Worm (Caenorhabditis elegans) whole organism, L2 larva: ENCODE data around the gene lgc-47.
A peak's percentile ranks its signal among the peaks of the same experiment; 100 is the strongest.

Experiments used
- C34F6.9 ChIP-seq: fragments of 150-350 bp; optimal IDR thresholded peaks from 2 replicates; lab custom pipeline; 2014; ENCODE audit warnings: missing biosample characterization, missing genetic modification characterization
- F13H6.1 ChIP-seq: sonication (generic microtip); optimal IDR thresholded peaks from 2 replicates; lab custom pipeline; 2016; ENCODE audit warnings: missing genetic modification characterization, missing compliant biosample characterization
- ZK546.5 ChIP-seq: sonication (generic microtip); optimal IDR thresholded peaks from 2 replicates; lab custom pipeline; 2017; ENCODE audit warnings: missing biosample characterization, missing genetic modification characterization
- alr-1 ChIP-seq: fragments of 150-350 bp; optimal IDR thresholded peaks from 2 replicates; lab custom pipeline; 2014; ENCODE audit warnings: missing biosample characterization, missing genetic modification characterization
- ama-1 ChIP-seq: fragments of 150-350 bp; optimal IDR thresholded peaks from 2 replicates; lab custom pipeline; 2018; ENCODE audit warnings: inconsistent platforms
- blmp-1 ChIP-seq: sonication (generic microtip); optimal IDR thresholded peaks from 2 replicates; lab custom pipeline; 2017; ENCODE audit warnings: missing genetic modification characterization, mild to moderate bottlenecking, missing compliant biosample characterization, antibody characterized with exemption, moderate library complexity; ENCODE audit not compliant: insufficient read depth
- ceh-16 ChIP-seq: fragments of 150-350 bp; optimal IDR thresholded peaks from 2 replicates; lab custom pipeline; 2014; ENCODE audit warnings: missing biosample characterization, missing genetic modification characterization
- crh-2 ChIP-seq: sonication (generic microtip); optimal IDR thresholded peaks from 2 replicates; lab custom pipeline; 2017; ENCODE audit warnings: missing biosample characterization, missing genetic modification characterization
- egl-27 ChIP-seq: sonication (generic microtip); optimal IDR thresholded peaks from 3 replicates; lab custom pipeline; 2017; ENCODE audit warnings: missing biosample characterization, missing genetic modification reagents, missing genetic modification characterization
- elt-3 ChIP-seq: sonication (generic microtip); optimal IDR thresholded peaks from 2 replicates; lab custom pipeline; 2017; ENCODE audit warnings: missing biosample characterization, missing genetic modification characterization
- fos-1 ChIP-seq: fragments of 150-350 bp; optimal IDR thresholded peaks from 2 replicates; lab custom pipeline; 2014; ENCODE audit warnings: missing biosample characterization, missing genetic modification characterization
- lin-13 ChIP-seq: fragments of 150-350 bp; optimal IDR thresholded peaks from 2 replicates; lab custom pipeline; 2014; ENCODE audit warnings: missing biosample characterization, missing genetic modification reagents, missing genetic modification characterization
- lin-39 ChIP-seq: fragments of 150-350 bp; optimal IDR thresholded peaks from 2 replicates; lab custom pipeline; 2014; ENCODE audit warnings: missing biosample characterization, missing genetic modification reagents, missing genetic modification characterization
- lsy-2 ChIP-seq, 2 experiments: fragments of 150-350 bp in 1 of 2; sonication (generic microtip) in 1 of 2; optimal IDR thresholded peaks; 2 replicates each; lab custom pipeline; 2014 to 2017; ENCODE audit warnings: missing biosample characterization in 2 of 2, missing genetic modification characterization in 2 of 2
- mbf-1 ChIP-seq: sonication (generic microtip); optimal IDR thresholded peaks from 2 replicates; lab custom pipeline; 2017; ENCODE audit warnings: missing biosample characterization, missing genetic modification characterization
- mdl-1 ChIP-seq, 2 experiments: fragments of 150-350 bp in 1 of 2; sonication (generic microtip) in 1 of 2; optimal IDR thresholded peaks; 2 replicates each; lab custom pipeline; 2017; ENCODE audit warnings: missing biosample characterization in 2 of 2, missing genetic modification characterization in 2 of 2
- nhr-11 ChIP-seq: fragments of 150-350 bp; optimal IDR thresholded peaks from 2 replicates; lab custom pipeline; 2014; ENCODE audit warnings: missing biosample characterization, missing genetic modification characterization
- nhr-12 ChIP-seq: fragments of 150-350 bp; optimal IDR thresholded peaks from 2 replicates; lab custom pipeline; 2014; ENCODE audit warnings: missing biosample characterization, missing genetic modification characterization
- nhr-21 ChIP-seq: fragments of 150-350 bp; optimal IDR thresholded peaks from 2 replicates; lab custom pipeline; 2014; ENCODE audit warnings: missing biosample characterization, missing genetic modification characterization
- nhr-23 ChIP-seq: fragments of 150-350 bp; optimal IDR thresholded peaks from 2 replicates; lab custom pipeline; 2014; ENCODE audit warnings: missing biosample characterization, missing genetic modification reagents, missing genetic modification characterization
- nhr-237 ChIP-seq: fragments of 150-350 bp; optimal IDR thresholded peaks from 2 replicates; lab custom pipeline; 2014; ENCODE audit warnings: missing biosample characterization, missing genetic modification characterization
- peb-1 ChIP-seq: fragments of 150-350 bp; optimal IDR thresholded peaks from 2 replicates; lab custom pipeline; 2014; ENCODE audit warnings: missing biosample characterization, missing genetic modification characterization
- sem-4 ChIP-seq: fragments of 150-350 bp; optimal IDR thresholded peaks from 2 replicates; lab custom pipeline; 2014; ENCODE audit warnings: missing biosample characterization, missing genetic modification reagents, missing genetic modification characterization
- skn-1 ChIP-seq: sonication (generic microtip); optimal IDR thresholded peaks from 2 replicates; lab custom pipeline; 2017; ENCODE audit warnings: missing biosample characterization, missing genetic modification characterization
- sma-3 ChIP-seq: sonication (generic microtip); optimal IDR thresholded peaks from 2 replicates; lab custom pipeline; 2016; ENCODE audit warnings: missing genetic modification reagents, missing genetic modification characterization, missing compliant biosample characterization
- sma-9 ChIP-seq, 2 experiments: fragments of 150-350 bp in 1 of 2; sonication (generic microtip) in 1 of 2; optimal IDR thresholded peaks; 2 replicates each; lab custom pipeline; 2014 to 2016; ENCODE audit warnings: missing genetic modification characterization in 2 of 2, mild to moderate bottlenecking in 1 of 2, missing biosample characterization in 1 of 2, missing compliant biosample characterization in 1 of 2, missing genetic modification reagents in 1 of 2, moderate library complexity in 1 of 2
- snpc-4 ChIP-seq: fragments of 150-350 bp; optimal IDR thresholded peaks from 2 replicates; lab custom pipeline; 2014; ENCODE audit warnings: missing biosample characterization, missing genetic modification characterization
- unc-39 ChIP-seq: fragments of 150-350 bp; optimal IDR thresholded peaks from 2 replicates; lab custom pipeline; 2014; ENCODE audit warnings: missing biosample characterization, missing genetic modification characterization
- unc-55 ChIP-seq: fragments of 150-350 bp; sonication (generic microtip); optimal IDR thresholded peaks from 3 replicates; lab custom pipeline; 2014; ENCODE audit warnings: missing biosample characterization, missing genetic modification reagents, missing genetic modification characterization
- unc-62 ChIP-seq: fragments of 150-350 bp; optimal IDR thresholded peaks from 2 replicates; lab custom pipeline; 2014; ENCODE audit warnings: missing biosample characterization, missing genetic modification reagents, missing genetic modification characterization
- ztf-1 ChIP-seq: fragments of 200-800 bp; sonication (Bioruptor generic); conservative IDR thresholded peaks from 2 replicates; pipeline ENCODE4 v1.3.6; 2022; ENCODE audit warnings: missing genetic modification characterization, missing compliant biosample characterization
- ztf-4 ChIP-seq: fragments of 150-350 bp; optimal IDR thresholded peaks from 2 replicates; lab custom pipeline; 2014; ENCODE audit warnings: missing biosample characterization, missing genetic modification characterization

Gene lgc-47

DNA sequence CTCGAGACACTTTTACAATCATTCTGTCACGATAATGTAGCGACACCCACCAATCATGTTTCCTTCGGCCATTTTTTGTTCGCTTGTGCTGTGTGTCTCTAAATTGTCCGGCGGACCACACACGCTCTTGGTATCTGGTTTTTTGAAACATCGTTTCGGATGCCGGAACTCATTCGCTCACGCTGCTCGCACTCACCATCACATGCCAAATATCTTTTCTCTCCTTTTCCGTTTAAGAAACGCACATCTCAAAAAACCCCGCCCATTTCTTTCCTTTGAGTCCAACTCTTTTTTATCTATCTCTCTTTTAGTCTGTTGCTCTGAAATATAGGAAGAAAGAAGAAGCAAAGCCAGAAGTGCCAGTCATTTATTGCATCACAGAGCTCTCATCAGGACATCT, 8.9 kb downstream of the lgc-47 start, which contains the start of gene F36G3.3:
Gene F36G3.3 (plus strand): TSS at position 306 of the 400 bp plus-strand sequence.
- TF ChIP-seq unc-39 (tag; lab: Kevin White, UChicago), result no peak
- TF ChIP-seq peb-1 (tag; lab: Kevin White, UChicago), result no peak
- peak; percentile 11 for TF ChIP-seq C34F6.9
- TF ChIP-seq nhr-21 (tag; lab: Kevin White, UChicago), result no peak
- TF ChIP-seq sma-3 (GFP tag; lab: Kevin White, UChicago), result no peak
- TF ChIP-seq snpc-4 (tag; lab: Kevin White, UChicago), result no peak
- TF ChIP-seq skn-1 (tag; lab: Kevin White, UChicago), result no peak
- TF ChIP-seq sma-9 (GFP tag; optimal IDR thresholded peaks at IDR 0.05; lab: Kevin White, UChicago), result no peak
- TF ChIP-seq sma-9 (tag; optimal IDR thresholded peaks at IDR 0.05; lab: Kevin White, UChicago), result no peak
- TF ChIP-seq blmp-1 (tag; lab: Kevin White, UChicago), result no peak
- TF ChIP-seq crh-2 (tag; lab: Kevin White, UChicago), result no peak
- no peak for TF ChIP-seq ceh-16
- no peak for TF ChIP-seq alr-1 (tag; lab: Kevin White, UChicago)
- TF ChIP-seq nhr-23 (tag; lab: Kevin White, UChicago), result no peak
- TF ChIP-seq ztf-4, result no peak
- peak; percentile 31 for TF ChIP-seq unc-55 (GFP tag; lab: Kevin White, UChicago)
- no peak for TF ChIP-seq lin-39
- no peak for TF ChIP-seq nhr-237 (tag; lab: Kevin White, UChicago)

DNA sequence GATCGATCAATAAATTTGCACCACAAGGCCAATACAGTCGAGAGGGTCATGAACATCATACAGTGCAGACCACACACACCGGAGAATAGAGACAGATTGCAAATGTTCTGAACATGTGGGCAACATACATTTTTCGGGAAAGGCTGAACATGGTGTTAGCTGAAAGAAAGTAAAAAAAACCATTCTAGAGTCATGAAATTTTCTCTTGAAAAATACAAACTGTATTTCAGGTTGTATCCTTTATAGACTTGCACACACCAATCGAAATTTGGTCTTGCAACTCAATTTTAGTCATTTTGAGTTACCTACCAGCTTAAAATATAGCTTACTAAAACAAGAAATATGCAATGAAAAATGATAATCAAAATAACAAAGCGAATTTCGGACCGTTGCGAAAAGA, 11.4 kb downstream of the lgc-47 start:
- no peak for TF ChIP-seq mdl-1 (tag; optimal IDR thresholded peaks at IDR 0.05; lab: Kevin White, UChicago)
- no peak for TF ChIP-seq lin-39
- no peak for TF ChIP-seq lin-13
- TF ChIP-seq sem-4, result no peak
- TF ChIP-seq, all 48 proteins: peak for 0

DNA sequence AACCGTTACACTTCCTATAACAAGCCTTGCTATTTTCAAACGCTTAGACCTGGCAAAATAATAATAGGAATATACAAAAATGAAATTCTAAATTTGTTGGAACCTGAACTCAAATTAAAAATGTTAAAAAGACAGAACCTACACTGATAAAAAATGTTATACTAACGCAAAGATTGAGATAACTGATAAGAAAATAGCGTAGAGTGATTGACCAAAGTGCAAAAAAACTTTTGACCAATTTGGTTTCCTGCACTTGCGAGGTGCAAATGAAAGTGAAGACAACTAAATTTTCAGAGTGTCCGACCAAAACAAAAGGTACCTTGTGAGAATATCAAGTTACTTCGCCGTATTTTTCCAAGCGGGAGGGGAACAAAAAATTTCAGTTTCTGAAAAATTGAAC, 11.9 kb downstream of the lgc-47 start:
- TF ChIP-seq fos-1 (tag; lab: Kevin White, UChicago), result peak; percentile 30
- TF ChIP-seq unc-55 (GFP tag; lab: Kevin White, UChicago), result no peak
- TF ChIP-seq mbf-1 (tag; lab: Kevin White, UChicago), result no peak
- no peak for TF ChIP-seq sma-3 (GFP tag; lab: Kevin White, UChicago)
- TF ChIP-seq F13H6.1 (tag; lab: Kevin White, UChicago), result no peak
- TF ChIP-seq ZK546.5, result no peak

DNA sequence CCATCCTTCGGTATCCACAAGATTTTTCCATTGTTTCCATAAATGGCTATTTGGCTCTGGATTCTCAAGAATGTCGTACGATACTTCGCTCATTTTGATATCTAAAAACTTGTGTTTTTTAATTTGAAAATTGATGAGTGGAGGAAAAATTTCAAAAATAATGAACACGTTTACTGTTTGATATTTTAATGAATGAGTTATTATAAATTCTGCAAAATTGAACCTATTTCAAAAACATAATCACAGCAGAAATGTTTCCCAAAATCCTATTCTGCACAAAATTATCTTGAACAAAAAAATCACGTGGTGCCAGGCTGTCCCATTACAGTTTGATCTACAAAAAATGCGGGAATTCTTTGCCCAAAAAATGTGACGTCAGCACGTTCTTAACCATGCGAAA, 13.3 kb downstream of the lgc-47 start, which contains the start of gene F36G3.2:
Gene F36G3.2 (minus strand): TSS at position 101 of the 400 bp plus-strand sequence.
- TF ChIP-seq egl-27 (tag; lab: Kevin White, UChicago) (no peak), unc-62 (no peak), elt-3 (no peak), nhr-23 (tag; lab: Kevin White, UChicago) (no peak), mdl-1 (tag; optimal IDR thresholded peaks at IDR 0.05; lab: Kevin White, UChicago) (no peak), sma-3 (GFP tag; lab: Kevin White, UChicago) (no peak), nhr-12 (tag; lab: Kevin White, UChicago) (no peak), ama-1 (lab: Kevin White, UChicago) (no peak)
- TF ChIP-seq, all 48 proteins: peak for 0

DNA sequence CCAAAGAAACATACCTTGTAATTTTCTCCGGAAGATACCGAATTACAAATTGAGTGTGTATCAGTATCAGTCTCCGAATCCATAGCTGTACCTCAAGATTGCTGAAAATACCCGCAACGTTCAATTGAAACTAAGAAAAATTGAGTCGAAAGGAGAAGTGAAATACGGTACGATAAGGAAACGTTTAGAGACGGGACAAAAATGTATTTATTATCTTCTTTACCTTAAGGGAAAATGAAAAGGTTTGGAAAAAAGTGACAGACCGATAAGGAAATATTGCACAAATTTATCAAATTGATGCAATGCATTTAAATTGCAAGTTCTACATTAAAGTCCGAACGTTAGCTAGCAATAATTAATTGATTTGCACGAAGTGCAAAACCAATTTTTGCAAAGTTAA, 18.4 kb downstream of the lgc-47 start, which contains the start of gene F36G3.1:
Gene F36G3.1 (minus strand): TSS at position 101 of the 400 bp plus-strand sequence.
- TF ChIP-seq sem-4, result no peak
- TF ChIP-seq lsy-2 (tag; optimal IDR thresholded peaks at IDR 0.05; lab: Kevin White, UChicago), result no peak
- no peak for TF ChIP-seq lin-39
- TF ChIP-seq lin-13, result no peak
- no peak for TF ChIP-seq ztf-1 (GFP tag; lab: Robert Waterston, UW)
- TF ChIP-seq sma-9 (GFP tag; optimal IDR thresholded peaks at IDR 0.05; lab: Kevin White, UChicago), result no peak
- TF ChIP-seq sma-9 (tag; optimal IDR thresholded peaks at IDR 0.05; lab: Kevin White, UChicago), result no peak
- no peak for TF ChIP-seq sma-3 (GFP tag; lab: Kevin White, UChicago)
- TF ChIP-seq nhr-11, result no peak
- TF ChIP-seq nhr-12 (tag; lab: Kevin White, UChicago), result no peak
- no peak for TF ChIP-seq egl-27 (tag; lab: Kevin White, UChicago)
- no peak for TF ChIP-seq peb-1 (tag; lab: Kevin White, UChicago)
- TF ChIP-seq ama-1 (lab: Kevin White, UChicago), result no peak
